Fruit fly (Drosophila melanogaster): ENCODE measurements around the gene tgo.

Gene tgo

dm6 chr3R:8979850-8980775 is 39.7 kb downstream of the tgo start (continued):
- TF ChIP-seq CG17802 (tag; optimal IDR thresholded peaks at IDR 0.05) (no peak), Sox100B (GFP tag; optimal IDR thresholded peaks at IDR 0.05) (no peak), Xrp1 (GFP tag; IDR thresholded peaks at IDR 0.05) (0 out of 2 replicates have a peak, but pooled peaks have one; percentile 30), emc (GFP tag; optimal IDR thresholded peaks at IDR 0.05) (no peak), cato (GFP tag; optimal IDR thresholded peaks at IDR 0.05; ENCODE audit: borderline replicate concordance) (no peak), CG12299 (tag; optimal IDR thresholded peaks at IDR 0.05) (no peak), C15 (GFP tag; IDR thresholded peaks at IDR 0.05) (no peak), kah (GFP tag; optimal IDR thresholded peaks at IDR 0.05) (no peak), ems (GFP tag; optimal IDR thresholded peaks at IDR 0.05) (peak; percentile 2), ro (GFP tag; IDR thresholded peaks at IDR 0.05) (no peak), E2f1 (GFP tag; IDR thresholded peaks at IDR 0.05) (no peak), lov (optimal IDR thresholded peaks at IDR 0.05) (no peak), lov (GFP tag; IDR thresholded peaks at IDR 0.05) (0 out of 3 replicates have a peak, but pooled peaks have one; percentile 4), gce (GFP tag; IDR thresholded peaks at IDR 0.05) (no peak), Adf1 (GFP tag; IDR thresholded peaks at IDR 0.05) (no peak), pnt (GFP tag; optimal IDR thresholded peaks at IDR 0.05) (peak; percentile 10), CG4282 (GFP tag; optimal IDR thresholded peaks at IDR 0.05) (no peak), vvl (GFP tag; IDR thresholded peaks at IDR 0.05) (no peak; the same call in 1 of the 2 replicates), CG2120 (GFP tag; optimal IDR thresholded peaks at IDR 0.05) (peak; percentile 2), Abd-B (GFP tag; optimal IDR thresholded peaks at IDR 0.05) (no peak), CG14710 (tag; optimal IDR thresholded peaks at IDR 0.05) (peak; percentile 7), CG2712 (tag; optimal IDR thresholded peaks at IDR 0.05) (peak; percentile 44), Meics (GFP tag; optimal IDR thresholded peaks at IDR 0.05) (peak; percentile 6), CG31224 (GFP tag; IDR thresholded peaks at IDR 0.05) (no peak), Rx (GFP tag; IDR thresholded peaks at IDR 0.05) (no peak), chm (GFP tag; IDR thresholded peaks at IDR 0.05) (no peak), Blimp-1 (GFP tag; optimal IDR thresholded peaks at IDR 0.05) (no peak), CG18011 (GFP tag; optimal IDR thresholded peaks at IDR 0.05) (no peak), ssp (GFP tag; IDR thresholded peaks at IDR 0.05) (no peak), CG7372 (GFP tag; IDR thresholded peaks at IDR 0.05) (no peak), Hr39 (optimal IDR thresholded peaks at IDR 0.05) (no peak), Dp (GFP tag; optimal IDR thresholded peaks at IDR 0.05) (peak; percentile 97), CG13296 (GFP tag; optimal IDR thresholded peaks at IDR 0.05) (no peak), ranshi (GFP tag; IDR thresholded peaks at IDR 0.05) (no peak), CG6791 (GFP tag; IDR thresholded peaks at IDR 0.05; ENCODE audit: partially characterized antibody) (0 out of 3 replicates have a peak, but pooled peaks have one; percentile 45), CG12942 (GFP tag; optimal IDR thresholded peaks at IDR 0.05) (no peak), Hand (GFP tag; optimal IDR thresholded peaks at IDR 0.05) (no peak), CG9876 (GFP tag; optimal IDR thresholded peaks at IDR 0.05) (no peak), CG6175 (GFP tag; IDR thresholded peaks at IDR 0.05) (no peak), CG11723 (GFP tag; optimal IDR thresholded peaks at IDR 0.05) (no peak), esg (GFP tag; conservative IDR thresholded peaks at IDR 0.05) (no peak), fd64A (GFP tag; optimal IDR thresholded peaks at IDR 0.05) (no peak), cwo (GFP tag; optimal IDR thresholded peaks at IDR 0.05) (no peak), CG6683 (GFP tag; optimal IDR thresholded peaks at IDR 0.05) (no peak), CG13624 (GFP tag; optimal IDR thresholded peaks at IDR 0.05) (peak; percentile 81), Ptx1 (GFP tag; IDR thresholded peaks at IDR 0.05) (no peak), fd3F (GFP tag; optimal IDR thresholded peaks at IDR 0.05) (no peak), Dip3 (GFP tag; optimal IDR thresholded peaks at IDR 0.05) (no peak), D19B (GFP tag; optimal IDR thresholded peaks at IDR 0.05) (peak; percentile 90)

Measured in whole organism, embryonic.